Worm (Caenorhabditis elegans) whole organism, late embryonic: ENCODE data around the gene ric-8.

Experiments used
- ama-1 ChIP-seq: fragments of 150-350 bp; optimal IDR thresholded peaks from 2 replicates; lab custom pipeline; 2014
- ceh-18 ChIP-seq: sonication (generic microtip); optimal IDR thresholded peaks from 2 replicates; lab custom pipeline; 2016; ENCODE audit warnings: missing genetic modification characterization, missing compliant biosample characterization
- ceh-31 ChIP-seq: sonication (generic microtip); optimal IDR thresholded peaks from 2 replicates; lab custom pipeline; 2016; ENCODE audit warnings: missing genetic modification characterization, missing compliant biosample characterization
- fkh-6 ChIP-seq: sonication (generic microtip); optimal IDR thresholded peaks from 2 replicates; lab custom pipeline; 2016; ENCODE audit warnings: missing genetic modification characterization, missing compliant biosample characterization
- hlh-30 ChIP-seq: sonication (generic microtip); optimal IDR thresholded peaks from 2 replicates; lab custom pipeline; 2017; ENCODE audit warnings: antibody characterized with exemption, missing genetic modification characterization, missing compliant biosample characterization; ENCODE audit not compliant: insufficient read depth
- lim-6 ChIP-seq: sonication (generic microtip); optimal IDR thresholded peaks from 2 replicates; lab custom pipeline; 2016; ENCODE audit warnings: missing genetic modification characterization, missing compliant biosample characterization
- nhr-11 ChIP-seq: fragments of 150-350 bp; optimal IDR thresholded peaks from 2 replicates; lab custom pipeline; 2014; ENCODE audit warnings: missing biosample characterization, missing genetic modification characterization
- pha-4 ChIP-seq: fragments of 150-350 bp; optimal IDR thresholded peaks from 2 replicates; lab custom pipeline; 2018; ENCODE audit warnings: missing biosample characterization, missing genetic modification reagents, missing genetic modification characterization
- pros-1 ChIP-seq: fragments of 150-350 bp; optimal IDR thresholded peaks from 2 replicates; lab custom pipeline; 2014; ENCODE audit warnings: missing biosample characterization, missing genetic modification reagents, missing genetic modification characterization
- rnt-1 ChIP-seq: sonication (generic microtip); optimal IDR thresholded peaks from 2 replicates; lab custom pipeline; 2016; ENCODE audit warnings: missing genetic modification characterization, missing compliant biosample characterization

ce11 chrIV:2680281-2680680, 37.5 kb downstream of the ric-8 start:
- TF ChIP-seq fkh-6 (tag; lab: Kevin White, UChicago) (no peak), ama-1 (no peak), pha-4 (tag; lab: Kevin White, UChicago) (no peak), ceh-18 (no peak), nhr-11 (tag; lab: Kevin White, UChicago) (no peak), lim-6 (tag; lab: Kevin White, UChicago) (no peak), pros-1 (tag; lab: Kevin White, UChicago) (no peak), rnt-1 (tag; lab: Kevin White, UChicago) (no peak), ceh-31 (tag; lab: Kevin White, UChicago) (no peak), hlh-30 (no peak)
